Worm (Caenorhabditis elegans) whole organism, L1 larva: ENCODE data around the gene C06A1.7.

Experiments
- C16A3.4 ChIP-seq: fragments of 150-350 bp; optimal IDR thresholded peaks from 2 replicates; lab custom pipeline; 2014; ENCODE audit warnings: missing biosample characterization, missing genetic modification characterization
- F16B12.6 ChIP-seq: fragments of 150-350 bp; optimal IDR thresholded peaks from 2 replicates; lab custom pipeline; 2014; ENCODE audit warnings: missing biosample characterization, missing genetic modification characterization
- alr-1 ChIP-seq: fragments of 200-800 bp; sonication (Bioruptor generic); optimal IDR thresholded peaks from 2 replicates; lab custom pipeline; 2018; ENCODE audit warnings: borderline replicate concordance, mild to moderate bottlenecking, missing genetic modification characterization, missing compliant biosample characterization
- ama-1 ChIP-seq: fragments of 150-350 bp; optimal IDR thresholded peaks from 2 replicates; lab custom pipeline; 2014
- ceh-8 ChIP-seq: fragments of 200-800 bp; sonication (Bioruptor generic); optimal IDR thresholded peaks from 2 replicates; lab custom pipeline; 2018; ENCODE audit warnings: mild to moderate bottlenecking, missing genetic modification characterization, moderate library complexity, missing compliant biosample characterization
- ceh-82 ChIP-seq, 3 experiments: fragments of 150-350 bp in 1 of 3; sonication (generic microtip) in 2 of 3; optimal IDR thresholded peaks; 2 replicates each; lab custom pipeline; 2014 to 2017; ENCODE audit warnings: missing biosample characterization in 3 of 3, missing genetic modification characterization in 3 of 3
- ceh-88 ChIP-seq: fragments of 200-800 bp; sonication (Bioruptor generic); IDR thresholded peaks from 2 replicates; pipeline ENCODE4 v1.3.6; 2022; ENCODE audit warnings: missing genetic modification characterization, missing compliant biosample characterization
- ceh-90 ChIP-seq: sonication (generic microtip); optimal IDR thresholded peaks from 2 replicates; lab custom pipeline; 2016; ENCODE audit warnings: missing genetic modification characterization, missing compliant biosample characterization
- dpl-1 ChIP-seq, 3 experiments: fragments of 150-350 bp in 2 of 3; sonication (generic microtip) in 1 of 3; optimal IDR thresholded peaks; 2 replicates each; lab custom pipeline; 2014 to 2017; ENCODE audit warnings: missing biosample characterization in 3 of 3, missing genetic modification characterization in 3 of 3, missing genetic modification reagents in 3 of 3
- dsc-1 ChIP-seq: sonication (generic microtip); optimal IDR thresholded peaks from 2 replicates; lab custom pipeline; 2016; ENCODE audit warnings: mild to moderate bottlenecking, missing genetic modification characterization, missing compliant biosample characterization
- efl-1 ChIP-seq, 4 experiments: fragments of 150-350 bp; optimal IDR thresholded peaks in 3 of 4; peaks in 1 of 4; 1 replicate in 1 of 4; 2 replicates in 3 of 4; lab custom pipeline; 2014; ENCODE audit warnings: missing biosample characterization in 2 of 4, missing genetic modification characterization in 2 of 4, missing genetic modification reagents in 2 of 4
- elt-3 ChIP-seq, 6 experiments: fragments of 150-350 bp in 1 of 6; sonication (generic microtip); optimal IDR thresholded peaks; 2 replicates each; lab custom pipeline; 2017 to 2018; ENCODE audit warnings: missing biosample characterization in 6 of 6, missing genetic modification characterization in 6 of 6, inconsistent platforms in 1 of 6
- ets-5 ChIP-seq: fragments of 200-800 bp; sonication (Bioruptor generic); IDR thresholded peaks from 2 replicates; pipeline ENCODE4 v1.3.6; 2022; ENCODE audit warnings: missing genetic modification characterization, missing compliant biosample characterization
- fkh-10 ChIP-seq: sonication (generic microtip); optimal IDR thresholded peaks from 2 replicates; lab custom pipeline; 2017; ENCODE audit warnings: missing biosample characterization, missing genetic modification reagents, missing genetic modification characterization
- fkh-4 ChIP-seq: sonication (generic microtip); optimal IDR thresholded peaks from 2 replicates; lab custom pipeline; 2016; ENCODE audit warnings: missing compliant biosample characterization, missing genetic modification characterization, borderline replicate concordance
- fkh-8 ChIP-seq: sonication (generic microtip); optimal IDR thresholded peaks from 2 replicates; lab custom pipeline; 2016; ENCODE audit warnings: mild to moderate bottlenecking, missing genetic modification characterization, missing compliant biosample characterization
- fos-1 ChIP-seq: fragments of 150-350 bp; optimal IDR thresholded peaks from 2 replicates; lab custom pipeline; 2014; ENCODE audit warnings: missing biosample characterization, missing genetic modification characterization
- grh-1 ChIP-seq: fragments of 200-800 bp; sonication (Bioruptor generic); IDR thresholded peaks from 2 replicates; pipeline ENCODE4 v1.3.6; 2022; ENCODE audit warnings: missing genetic modification reagents, missing genetic modification characterization, missing compliant biosample characterization
- hlh-17 ChIP-seq: fragments of 200-800 bp; sonication (Bioruptor generic); optimal IDR thresholded peaks from 2 replicates; lab custom pipeline; 2018; ENCODE audit warnings: missing genetic modification characterization, mild to moderate bottlenecking, missing compliant biosample characterization, moderate library complexity, borderline replicate concordance
- jun-1 ChIP-seq: fragments of 150-350 bp; optimal IDR thresholded peaks from 2 replicates; lab custom pipeline; 2014; ENCODE audit warnings: missing biosample characterization, missing genetic modification reagents, missing genetic modification characterization
- lin-13 ChIP-seq: fragments of 150-350 bp; optimal IDR thresholded peaks from 2 replicates; lab custom pipeline; 2014; ENCODE audit warnings: missing biosample characterization, missing genetic modification reagents, missing genetic modification characterization
- lin-14 ChIP-seq: fragments of 200-800 bp; sonication (Bioruptor generic); optimal IDR thresholded peaks from 2 replicates; lab custom pipeline; 2018; ENCODE audit warnings: mild to moderate bottlenecking, missing genetic modification characterization, moderate library complexity, missing compliant biosample characterization
- lin-15B ChIP-seq: fragments of 150-350 bp; sonication (generic microtip); optimal IDR thresholded peaks from 3 replicates; lab custom pipeline; 2014; ENCODE audit warnings: missing biosample characterization, missing genetic modification characterization
- lin-35 ChIP-seq, 2 experiments: fragments of 150-350 bp; optimal IDR thresholded peaks; 2 replicates each; lab custom pipeline; 2014; ENCODE audit warnings: missing biosample characterization in 2 of 2, missing genetic modification characterization in 2 of 2, missing genetic modification reagents in 2 of 2
- lsy-2 ChIP-seq, 2 experiments: fragments of 150-350 bp; optimal IDR thresholded peaks; 2 replicates each; lab custom pipeline; 2014; ENCODE audit warnings: missing biosample characterization in 2 of 2, missing genetic modification characterization in 2 of 2
- mdl-1 ChIP-seq, 2 experiments: fragments of 150-350 bp; optimal IDR thresholded peaks; 2 replicates each; lab custom pipeline; 2014 to 2017; ENCODE audit warnings: missing biosample characterization in 2 of 2, missing genetic modification characterization in 2 of 2, inconsistent platforms in 1 of 2
- nhr-28 ChIP-seq: fragments of 150-350 bp; optimal IDR thresholded peaks from 2 replicates; lab custom pipeline; 2014; ENCODE audit warnings: missing biosample characterization, missing genetic modification characterization
- nhr-71 ChIP-seq: sonication (generic microtip); optimal IDR thresholded peaks from 2 replicates; lab custom pipeline; 2016; ENCODE audit warnings: mild to moderate bottlenecking, missing genetic modification characterization, moderate library complexity, missing compliant biosample characterization
- nhr-76 ChIP-seq: sonication (generic microtip); optimal IDR thresholded peaks from 2 replicates; lab custom pipeline; 2017; ENCODE audit warnings: missing biosample characterization, missing genetic modification characterization
- nhr-84 ChIP-seq: sonication (generic microtip); optimal IDR thresholded peaks from 2 replicates; lab custom pipeline; 2017; ENCODE audit warnings: missing biosample characterization, missing genetic modification characterization
- nhr-85 ChIP-seq: sonication (generic microtip); peaks from one replicate; lab custom pipeline; 2016; ENCODE audit warnings: missing genetic modification characterization, inconsistent platforms, missing compliant biosample characterization
- nhr-90 ChIP-seq: sonication (generic microtip); optimal IDR thresholded peaks from 2 replicates; lab custom pipeline; 2016; ENCODE audit warnings: mild to moderate bottlenecking, missing genetic modification characterization, missing compliant biosample characterization; ENCODE audit not compliant: poor library complexity
- pag-3 ChIP-seq: sonication (generic microtip); optimal IDR thresholded peaks from 2 replicates; lab custom pipeline; 2017; ENCODE audit warnings: missing genetic modification characterization, mild to moderate bottlenecking, missing compliant biosample characterization, antibody characterized with exemption, borderline replicate concordance; ENCODE audit not compliant: insufficient read depth
- rnt-1 ChIP-seq: sonication (generic microtip); optimal IDR thresholded peaks from 2 replicates; lab custom pipeline; 2016; ENCODE audit warnings: mild to moderate bottlenecking, missing genetic modification characterization, moderate library complexity, missing compliant biosample characterization
- skn-1 ChIP-seq: fragments of 150-350 bp; optimal IDR thresholded peaks from 2 replicates; lab custom pipeline; 2014; ENCODE audit warnings: missing biosample characterization, missing genetic modification characterization
- snu-23 ChIP-seq: sonication (generic microtip); optimal IDR thresholded peaks from 2 replicates; lab custom pipeline; 2016; ENCODE audit warnings: missing genetic modification characterization, missing compliant biosample characterization
- sox-4 ChIP-seq: sonication (generic microtip); optimal IDR thresholded peaks from 2 replicates; lab custom pipeline; 2016; ENCODE audit warnings: missing genetic modification characterization, missing compliant biosample characterization
- sptf-1 ChIP-seq: fragments of 150-350 bp; optimal IDR thresholded peaks from 2 replicates; lab custom pipeline; 2014; ENCODE audit warnings: missing biosample characterization, missing genetic modification characterization
- swsn-7 ChIP-seq: sonication (generic microtip); optimal IDR thresholded peaks from 2 replicates; lab custom pipeline; 2016; ENCODE audit warnings: missing genetic modification characterization, missing compliant biosample characterization
- tbx-2 ChIP-seq: sonication (generic microtip); optimal IDR thresholded peaks from 2 replicates; lab custom pipeline; 2016; ENCODE audit warnings: missing genetic modification characterization, missing compliant biosample characterization
- unc-130 ChIP-seq: fragments of 150-350 bp; optimal IDR thresholded peaks from 2 replicates; lab custom pipeline; 2017; ENCODE audit warnings: missing biosample characterization, missing genetic modification characterization, inconsistent platforms
- unc-86 ChIP-seq: sonication (generic microtip); optimal IDR thresholded peaks from 2 replicates; lab custom pipeline; 2016; ENCODE audit warnings: missing genetic modification characterization, missing compliant biosample characterization
- vab-15 ChIP-seq: sonication (generic microtip); optimal IDR thresholded peaks from 2 replicates; lab custom pipeline; 2017; ENCODE audit warnings: missing genotype, mild to moderate bottlenecking, missing genetic modification characterization, missing compliant biosample characterization
- xbp-1 ChIP-seq: sonication (generic microtip); optimal IDR thresholded peaks from 2 replicates; lab custom pipeline; 2016; ENCODE audit warnings: missing genetic modification characterization, missing compliant biosample characterization
- zip-4 ChIP-seq: fragments of 200-800 bp; sonication (Bioruptor generic); optimal IDR thresholded peaks from 2 replicates; lab custom pipeline; 2018; ENCODE audit warnings: mild to moderate bottlenecking, missing genetic modification characterization, moderate library complexity, missing compliant biosample characterization

Gene C06A1.7

ce11 chrII:10548778-10549671, 15.7 kb upstream of the C06A1.7 start (continued):
- TF ChIP-seq hlh-17 (GFP tag; lab: Kevin White, UChicago), result no peak

ce11 chrII:10550173-10550572, 14.5 kb upstream of the C06A1.7 start:
- TF ChIP-seq ceh-90 (tag; lab: Kevin White, UChicago) (no peak), hlh-17 (GFP tag; lab: Kevin White, UChicago) (no peak), C16A3.4 (tag; lab: Kevin White, UChicago) (no peak), lin-35 (GFP tag; optimal IDR thresholded peaks at IDR 0.05; lab: Kevin White, UChicago) (no peak), fos-1 (tag; lab: Kevin White, UChicago) (no peak), rnt-1 (tag; lab: Kevin White, UChicago) (no peak), lin-15B (tag; lab: Kevin White, UChicago) (no peak), snu-23 (GFP tag; lab: Kevin White, UChicago) (peak; percentile 10), nhr-84 (tag; lab: Kevin White, UChicago) (no peak), nhr-85 (tag; lab: Kevin White, UChicago) (peak; percentile 15), nhr-76 (no peak), sptf-1 (peak; percentile 94), lin-14 (GFP tag; lab: Kevin White, UChicago) (peak; percentile 57), ceh-82 (tag; optimal IDR thresholded peaks at IDR 0.05; lab: Kevin White, UChicago) (peak in 1 of 3 experiments; percentile 12), unc-130 (no peak), unc-86 (tag; lab: Kevin White, UChicago) (peak; percentile 4), jun-1 (tag; lab: Kevin White, UChicago) (no peak), pag-3 (tag; lab: Kevin White, UChicago) (no peak), alr-1 (no peak), tbx-2 (tag; lab: Kevin White, UChicago) (no peak), efl-1 (optimal IDR thresholded peaks at IDR 0.05; lab: Kevin White, UChicago) (no peak), efl-1 (GFP tag; optimal IDR thresholded peaks at IDR 0.05 in 1 of 2; lab: Kevin White, UChicago) (no peak), swsn-7 (tag; lab: Kevin White, UChicago) (no peak), fkh-10 (GFP tag; lab: Kevin White, UChicago) (peak; percentile 12), zip-4 (GFP tag; lab: Kevin White, UChicago) (no peak), ama-1 (peak; percentile 21), lin-13 (GFP tag; lab: Kevin White, UChicago) (no peak), ceh-88 (GFP tag; lab: Robert Waterston, UW) (no peak), lsy-2 (tag; optimal IDR thresholded peaks at IDR 0.05; lab: Kevin White, UChicago) (peak in 1 of 2 experiments; percentile 44), fkh-4 (no peak)

ce11 chrII:10550872-10551647, 13.6 kb upstream of the C06A1.7 start:
- no peak for TF ChIP-seq sox-4 (tag; lab: Kevin White, UChicago)
- peak; percentile 58 for TF ChIP-seq nhr-71
- TF ChIP-seq nhr-28, result no peak
- peak in 1 of 2 experiments; percentile 35 for TF ChIP-seq mdl-1 (tag; optimal IDR thresholded peaks at IDR 0.05; lab: Kevin White, UChicago)
- TF ChIP-seq ceh-90 (tag; lab: Kevin White, UChicago), result no peak
- peak; percentile 32 for TF ChIP-seq dsc-1 (tag; lab: Kevin White, UChicago)
- TF ChIP-seq skn-1, result peak; percentile 5
- peak; percentile 69 for TF ChIP-seq fkh-8 (tag; lab: Kevin White, UChicago)
- TF ChIP-seq ets-5, result no peak
- peak; percentile 25 for TF ChIP-seq ama-1
- no peak for TF ChIP-seq fos-1 (tag; lab: Kevin White, UChicago)
- no peak for TF ChIP-seq tbx-2 (tag; lab: Kevin White, UChicago)
- peak; percentile 47 for TF ChIP-seq nhr-90 (tag; lab: Kevin White, UChicago)
- TF ChIP-seq grh-1 (GFP tag; lab: Robert Waterston, UW), result peak; percentile 57; the same call in 1 of the 2 replicates
- no peak for TF ChIP-seq dpl-1 (GFP tag; optimal IDR thresholded peaks at IDR 0.05; lab: Kevin White, UChicago)
- no peak for TF ChIP-seq vab-15 (tag; lab: Kevin White, UChicago)
- TF ChIP-seq ceh-8 (GFP tag; lab: Kevin White, UChicago), result peak; percentile 63
- TF ChIP-seq xbp-1 (tag; lab: Kevin White, UChicago), result peak; percentile 5
- TF ChIP-seq elt-3 (tag; optimal IDR thresholded peaks at IDR 0.05; lab: Kevin White, UChicago), result peak in 1 of 6 experiments; percentile 74
- TF ChIP-seq F16B12.6 (tag; lab: Kevin White, UChicago), result no peak
- TF ChIP-seq lin-13 (GFP tag; lab: Kevin White, UChicago), result no peak
- TF ChIP-seq nhr-85 (tag; lab: Kevin White, UChicago), result peak; percentile 20
